Fruit fly (Drosophila melanogaster) whole organism, embryonic: ENCODE data around the gene Argk1.

Experiments used
- Gsc ChIP-seq: fragments of 200-800 bp; sonication (Bioruptor generic); IDR thresholded peaks from 2 replicates; pipeline ENCODE4 v1.3.6; 2022; ENCODE audit warnings: missing biosample characterization, missing genetic modification characterization
- MESR4 ChIP-seq: fragments of 200-800 bp; sonication (Bioruptor generic); optimal IDR thresholded peaks from 2 replicates; lab custom pipeline; 2018; ENCODE audit warnings: missing biosample characterization, mild to moderate bottlenecking, missing genetic modification characterization, moderate library complexity
- Opbp ChIP-seq: fragments of 200-800 bp; sonication (Bioruptor generic); IDR thresholded peaks from 3 replicates; pipeline ENCODE4 v1.3.6; 2022; ENCODE audit warnings: missing biosample characterization, missing genetic modification characterization; ENCODE audit not compliant: partially characterized antibody
- mam ChIP-seq: fragments of 200-800 bp; sonication (Bioruptor generic); optimal IDR thresholded peaks from 3 replicates; lab custom pipeline; 2016; ENCODE audit warnings: missing biosample characterization, missing genetic modification characterization

- TF ChIP-seq MESR4 (GFP tag; lab: Kevin White, UChicago) (no peak), mam (GFP tag; lab: Kevin White, UChicago) (no peak), Opbp (GFP tag; lab: Robert Waterston, UW) (no peak), Gsc (GFP tag; lab: Robert Waterston, UW) (no peak)
Observed at dm6 chr3L:9046274-9046673, 19.6 kb downstream of the Argk1 start.
